Worm (Caenorhabditis elegans): ENCODE measurements around the gene swt-3.

- no peak for TF ChIP-seq cebp-2 (GFP tag; IDR thresholded peaks at IDR 0.05)
- no peak for TF ChIP-seq hlh-26 (GFP tag; conservative IDR thresholded peaks at IDR 0.05)
- TF ChIP-seq pbrm-1 (GFP tag; IDR thresholded peaks at IDR 0.05), result no peak
Observed at ce11 chrIV:10757616-10758193, 22.8 kb downstream of the swt-3 start, which contains the start of the genes T25B9.4 and T25B9.6.
